Worm (Caenorhabditis elegans) whole organism, young adult: ENCODE data around the gene btb-20.
A peak's percentile ranks its signal among the peaks of the same experiment; 100 is the strongest.

Experiments
- B0035.1 ChIP-seq: sonication (generic microtip); optimal IDR thresholded peaks from 2 replicates; lab custom pipeline; 2016; ENCODE audit warnings: missing genetic modification characterization, mild to moderate bottlenecking, missing compliant biosample characterization, missing genotype, missing genetic modification reagents
- B0261.1 ChIP-seq: sonication (generic microtip); optimal IDR thresholded peaks from 2 replicates; lab custom pipeline; 2016; ENCODE audit warnings: mild to moderate bottlenecking, missing genetic modification characterization, moderate library complexity, missing compliant biosample characterization
- C17E4.6 ChIP-seq: fragments of 200-800 bp; sonication (Bioruptor generic); IDR thresholded peaks from 2 replicates; pipeline ENCODE4 v1.3.6; 2022; ENCODE audit warnings: missing genetic modification reagents, missing genetic modification characterization, missing compliant biosample characterization
- F57C9.4 ChIP-seq: sonication (generic microtip); optimal IDR thresholded peaks from 2 replicates; lab custom pipeline; 2017; ENCODE audit warnings: mild to moderate bottlenecking, missing genetic modification characterization, missing compliant biosample characterization
- T07F8.4 ChIP-seq: sonication (generic microtip); optimal IDR thresholded peaks from 2 replicates; lab custom pipeline; 2016; ENCODE audit warnings: mild to moderate bottlenecking, missing genetic modification characterization, moderate library complexity, missing compliant biosample characterization
- Y67H2A.10 ChIP-seq: fragments of 200-800 bp; sonication (Bioruptor generic); conservative IDR thresholded peaks from 2 replicates; pipeline ENCODE4 v1.3.6; 2022; ENCODE audit warnings: missing genetic modification reagents, missing genetic modification characterization, missing compliant biosample characterization
- aptf-3 ChIP-seq: fragments of 200-800 bp; sonication (Bioruptor generic); IDR thresholded peaks from 2 replicates; pipeline ENCODE4 v1.3.6; 2022; ENCODE audit warnings: missing genetic modification characterization, missing compliant biosample characterization
- ceh-100 ChIP-seq: fragments of 200-800 bp; sonication (Bioruptor generic); IDR thresholded peaks from 2 replicates; pipeline ENCODE4 v1.3.6; 2022; ENCODE audit warnings: missing genetic modification reagents, missing genetic modification characterization, missing compliant biosample characterization
- ceh-40 ChIP-seq: fragments of 200-800 bp; sonication (Bioruptor generic); IDR thresholded peaks from 2 replicates; pipeline ENCODE4 v1.3.6; 2022; ENCODE audit warnings: missing genetic modification characterization, missing compliant biosample characterization
- egl-18 ChIP-seq: fragments of 200-800 bp; sonication (Bioruptor generic); IDR thresholded peaks from 2 replicates; pipeline ENCODE4 v1.3.6; 2022; ENCODE audit warnings: missing genetic modification reagents, missing genetic modification characterization, missing compliant biosample characterization
- him-1 ChIP-seq: sonication (generic microtip); optimal IDR thresholded peaks from 2 replicates; lab custom pipeline; 2016; ENCODE audit warnings: missing genotype, missing genetic modification reagents, missing genetic modification characterization, missing compliant biosample characterization
- hmg-1.2 ChIP-seq: fragments of 200-800 bp; sonication (Bioruptor generic); IDR thresholded peaks from 2 replicates; pipeline ENCODE4 v1.3.6; 2022; ENCODE audit warnings: missing genetic modification reagents, missing genetic modification characterization, missing compliant biosample characterization
- lin-54 ChIP-seq: fragments of 200-800 bp; sonication (Bioruptor generic); optimal IDR thresholded peaks from 2 replicates; lab custom pipeline; 2018; ENCODE audit warnings: mild to moderate bottlenecking, missing genetic modification characterization, missing compliant biosample characterization
- mcd-1 ChIP-seq: fragments of 200-800 bp; sonication (Bioruptor generic); IDR thresholded peaks from 2 replicates; pipeline ENCODE4 v1.3.6; 2022; ENCODE audit warnings: missing genetic modification reagents, missing genetic modification characterization, missing compliant biosample characterization
- mes-4 ChIP-seq: sonication (generic microtip); optimal IDR thresholded peaks from 2 replicates; lab custom pipeline; 2016; ENCODE audit warnings: missing genotype, missing genetic modification characterization, missing compliant biosample characterization
- rpc-1 ChIP-seq, 2 experiments: fragments of 150-350 bp in 1 of 2; sonication (generic microtip) in 1 of 2; optimal IDR thresholded peaks; 2 replicates each; lab custom pipeline; 2014 to 2018; ENCODE audit warnings: missing biosample characterization in 1 of 2, missing genetic modification characterization in 1 of 2, missing genetic modification reagents in 1 of 2, missing genotype in 1 of 2
- snpc-4 ChIP-seq, 5 experiments: fragments of 150-350 bp in 1 of 5; sonication (generic microtip) in 4 of 5; optimal IDR thresholded peaks; 2 replicates each; lab custom pipeline; 2014 to 2018; ENCODE audit warnings: missing genetic modification characterization in 5 of 5, missing biosample characterization in 3 of 5, antibody characterized with exemption in 2 of 5, mild to moderate bottlenecking in 2 of 5, missing compliant biosample characterization in 2 of 5, missing genotype in 2 of 5, moderate library complexity in 2 of 5, missing genetic modification reagents in 1 of 5
- tbp1 ChIP-seq: fragments of 200-800 bp; sonication (Bioruptor generic); optimal IDR thresholded peaks from 2 replicates; lab custom pipeline; 2018; ENCODE audit warnings: mild to moderate bottlenecking, missing genetic modification characterization, missing compliant biosample characterization
- tlf-1 ChIP-seq: fragments of 200-800 bp; sonication (Bioruptor generic); optimal IDR thresholded peaks from 2 replicates; lab custom pipeline; 2018; ENCODE audit warnings: mild to moderate bottlenecking, missing genetic modification characterization, missing compliant biosample characterization
- zfh-2 ChIP-seq: fragments of 200-800 bp; sonication (Bioruptor generic); conservative IDR thresholded peaks from 2 replicates; pipeline ENCODE4 v1.3.6; 2022; ENCODE audit warnings: missing genetic modification reagents, missing genetic modification characterization, missing compliant biosample characterization

The btb-20 gene

ce11 chrII:14474700-14475099 is 48.6 kb downstream of the btb-20 start:
- TF ChIP-seq snpc-4 (GFP tag; optimal IDR thresholded peaks at IDR 0.05; lab: Kevin White, UChicago) (no peak), snpc-4 (tag; optimal IDR thresholded peaks at IDR 0.05; lab: Kevin White, UChicago) (peak in 1 of 4 experiments; percentile 27), mcd-1 (GFP tag; lab: Robert Waterston, UW) (peak; percentile 44), C17E4.6 (no peak), F57C9.4 (tag; lab: Kevin White, UChicago) (no peak), him-1 (no peak), tlf-1 (no peak), egl-18 (GFP tag; lab: Robert Waterston, UW) (no peak), hmg-1.2 (GFP tag; lab: Robert Waterston, UW) (peak; percentile 39), rpc-1 (optimal IDR thresholded peaks at IDR 0.05; lab: Kevin White, UChicago) (peak; percentile 50), rpc-1 (tag; optimal IDR thresholded peaks at IDR 0.05; lab: Kevin White, UChicago) (peak; percentile 70), Y67H2A.10 (GFP tag; lab: Robert Waterston, UW) (no peak), tbp1 (GFP tag; lab: Kevin White, UChicago) (peak; percentile 86), ceh-100 (no peak), B0035.1 (tag; lab: Kevin White, UChicago) (no peak), lin-54 (GFP tag; lab: Kevin White, UChicago) (peak; percentile 18), zfh-2 (GFP tag; lab: Robert Waterston, UW) (no peak), ceh-40 (no peak), aptf-3 (GFP tag; lab: Robert Waterston, UW) (no peak), B0261.1 (tag; lab: Kevin White, UChicago) (peak; percentile 69), T07F8.4 (tag; lab: Kevin White, UChicago) (no peak), mes-4 (tag; lab: Kevin White, UChicago) (no peak)
